Fruit fly (Drosophila melanogaster) whole organism, adult: ENCODE data around the gene CG15042.
A peak's percentile ranks its signal among the peaks of the same experiment; 100 is the strongest.

Experiments used
- CG11617 ChIP-seq: fragments of 200-800 bp; sonication (Bioruptor generic); optimal IDR thresholded peaks from 2 replicates; lab custom pipeline; 2017; ENCODE audit warnings: mild to moderate bottlenecking, missing biosample characterization, missing genetic modification reagents, missing genetic modification characterization
- CG12768 ChIP-seq: fragments of 200-800 bp; sonication (Bioruptor generic); optimal IDR thresholded peaks from 2 replicates; lab custom pipeline; 2017; ENCODE audit warnings: missing biosample characterization, missing genetic modification characterization, mild to moderate bottlenecking, moderate library complexity, missing genetic modification reagents
- CG14711 ChIP-seq: fragments of 200-800 bp; sonication (Bioruptor generic); optimal IDR thresholded peaks from 2 replicates; lab custom pipeline; 2018; ENCODE audit warnings: missing biosample characterization, mild to moderate bottlenecking, missing genetic modification characterization, moderate library complexity
- CG1620 ChIP-seq: fragments of 200-800 bp; sonication (Bioruptor generic); optimal IDR thresholded peaks from 2 replicates; lab custom pipeline; 2016; ENCODE audit warnings: missing biosample characterization, missing genetic modification characterization
- CG33017 ChIP-seq: fragments of 200-800 bp; sonication (Bioruptor generic); optimal IDR thresholded peaks from 2 replicates; lab custom pipeline; 2018; ENCODE audit warnings: missing biosample characterization, mild to moderate bottlenecking, missing genetic modification characterization, moderate library complexity
- CG5204 ChIP-seq: fragments of 200-800 bp; sonication (Bioruptor generic); optimal IDR thresholded peaks from 2 replicates; lab custom pipeline; 2016; ENCODE audit warnings: missing biosample characterization, missing genetic modification characterization
- CG7045 ChIP-seq: fragments of 200-800 bp; sonication (Bioruptor generic); optimal IDR thresholded peaks from 2 replicates; lab custom pipeline; 2017; ENCODE audit warnings: missing biosample characterization, mild to moderate bottlenecking, missing genetic modification characterization
- CG7101 ChIP-seq: fragments of 200-800 bp; sonication (Bioruptor generic); optimal IDR thresholded peaks from 2 replicates; lab custom pipeline; 2018; ENCODE audit warnings: missing biosample characterization, mild to moderate bottlenecking, missing genetic modification characterization, moderate library complexity
- Crg-1 ChIP-seq: fragments of 200-800 bp; sonication (Bioruptor generic); optimal IDR thresholded peaks from 2 replicates; lab custom pipeline; 2016; ENCODE audit warnings: missing biosample characterization, missing genetic modification characterization
- Hr96 ChIP-seq: fragments of 200-800 bp; sonication (Bioruptor generic); optimal IDR thresholded peaks from 2 replicates; lab custom pipeline; 2016; ENCODE audit warnings: missing biosample characterization, missing genetic modification characterization
- Mnt ChIP-seq: fragments of 200-800 bp; sonication (Bioruptor generic); optimal IDR thresholded peaks from 2 replicates; lab custom pipeline; 2016; ENCODE audit warnings: missing biosample characterization, mild to moderate bottlenecking, missing genetic modification characterization
- bab1 ChIP-seq: fragments of 200-800 bp; sonication (Bioruptor generic); optimal IDR thresholded peaks from 3 replicates; lab custom pipeline; 2019; ENCODE audit warnings: missing biosample characterization, mild to moderate bottlenecking, missing genetic modification characterization, moderate library complexity
- cic ChIP-seq: fragments of 200-800 bp; sonication (Bioruptor generic); optimal IDR thresholded peaks from 2 replicates; lab custom pipeline; 2017; ENCODE audit warnings: missing biosample characterization, mild to moderate bottlenecking, missing genetic modification characterization, moderate library complexity
- cnc ChIP-seq, 2 experiments: fragments of >200 bp; optimal IDR thresholded peaks; 2 replicates each; lab custom pipeline; 2017
- kay ChIP-seq: fragments of 200-800 bp; sonication (Bioruptor generic); peaks from one replicate; lab custom pipeline; 2016; ENCODE audit warnings: missing biosample characterization, missing genetic modification characterization, borderline replicate concordance
- ovo ChIP-seq: fragments of 200-800 bp; sonication (Bioruptor generic); optimal IDR thresholded peaks from 2 replicates; lab custom pipeline; 2016; ENCODE audit warnings: missing biosample characterization, missing genetic modification characterization
- pad ChIP-seq: fragments of 200-800 bp; sonication (Bioruptor generic); optimal IDR thresholded peaks from 3 replicates; lab custom pipeline; 2017; ENCODE audit warnings: missing biosample characterization, missing genetic modification characterization, mild to moderate bottlenecking, moderate library complexity, missing genetic modification reagents
- tj ChIP-seq: fragments of 200-800 bp; sonication (Bioruptor generic); optimal IDR thresholded peaks from 3 replicates; lab custom pipeline; 2017; ENCODE audit warnings: missing biosample characterization, mild to moderate bottlenecking, missing genetic modification characterization, moderate library complexity
- toe ChIP-seq: fragments of 200-800 bp; sonication (Bioruptor generic); optimal IDR thresholded peaks from 2 replicates; lab custom pipeline; 2016; ENCODE audit warnings: missing biosample characterization, missing genetic modification characterization

The CG15042 gene

DNA sequence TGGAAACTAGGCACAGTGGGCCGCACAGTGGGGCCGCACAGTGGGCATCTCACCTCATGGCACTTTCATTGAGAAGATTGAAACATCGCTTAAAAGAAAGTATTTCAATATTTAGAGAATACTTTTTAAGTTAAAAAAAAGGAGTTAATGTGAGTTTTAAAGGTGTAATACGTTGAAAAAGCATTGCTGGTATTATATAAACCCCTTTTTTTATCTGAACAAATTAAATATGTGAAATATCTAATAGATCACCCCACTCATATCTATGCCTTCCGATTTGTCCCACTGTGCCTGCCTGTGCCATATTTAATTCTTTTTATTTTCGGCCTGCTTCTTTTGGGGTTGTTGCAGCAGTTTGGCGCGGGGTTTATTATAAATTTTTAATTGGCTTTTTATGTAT, 5.2 kb upstream of the CG15042 start:
- TF ChIP-seq CG1620 (GFP tag; lab: Kevin White, UChicago) (no peak), kay (GFP tag; lab: Kevin White, UChicago) (peak; percentile 28)

DNA sequence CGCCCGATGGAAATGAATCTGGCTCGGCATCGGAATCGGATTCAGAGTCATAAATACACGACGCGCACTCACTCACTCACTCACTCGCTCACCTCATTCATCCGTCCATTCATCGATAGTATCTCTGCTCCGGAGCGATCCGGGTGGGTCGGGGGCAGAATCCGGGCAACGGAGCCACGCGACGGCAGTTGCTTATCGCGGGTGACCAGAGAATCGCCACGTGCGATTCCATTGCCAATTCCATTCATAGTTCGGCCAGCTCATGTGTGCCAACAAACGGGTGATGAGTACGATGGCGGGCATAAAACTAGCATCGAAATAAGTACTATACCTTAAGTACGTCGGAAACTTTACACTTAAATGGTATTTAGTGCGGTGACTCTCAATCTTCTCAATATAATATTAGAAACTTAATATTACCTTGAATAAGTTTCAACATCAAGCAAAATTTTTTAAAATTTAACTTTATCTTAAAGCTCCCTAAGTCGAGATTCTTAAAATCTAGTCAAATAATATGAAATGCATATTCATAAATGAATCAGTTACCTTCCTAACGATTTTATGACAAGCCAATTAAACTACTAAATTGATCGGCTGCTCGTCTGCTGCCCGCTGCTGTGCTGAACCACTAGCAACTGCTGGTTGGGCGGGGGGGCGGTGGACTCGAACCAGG, 3.3 kb downstream of the CG15042 start:
- peak; percentile 87 for TF ChIP-seq cic
- TF ChIP-seq Mnt: peak; percentile 31
- TF ChIP-seq pad: no peak

DNA sequence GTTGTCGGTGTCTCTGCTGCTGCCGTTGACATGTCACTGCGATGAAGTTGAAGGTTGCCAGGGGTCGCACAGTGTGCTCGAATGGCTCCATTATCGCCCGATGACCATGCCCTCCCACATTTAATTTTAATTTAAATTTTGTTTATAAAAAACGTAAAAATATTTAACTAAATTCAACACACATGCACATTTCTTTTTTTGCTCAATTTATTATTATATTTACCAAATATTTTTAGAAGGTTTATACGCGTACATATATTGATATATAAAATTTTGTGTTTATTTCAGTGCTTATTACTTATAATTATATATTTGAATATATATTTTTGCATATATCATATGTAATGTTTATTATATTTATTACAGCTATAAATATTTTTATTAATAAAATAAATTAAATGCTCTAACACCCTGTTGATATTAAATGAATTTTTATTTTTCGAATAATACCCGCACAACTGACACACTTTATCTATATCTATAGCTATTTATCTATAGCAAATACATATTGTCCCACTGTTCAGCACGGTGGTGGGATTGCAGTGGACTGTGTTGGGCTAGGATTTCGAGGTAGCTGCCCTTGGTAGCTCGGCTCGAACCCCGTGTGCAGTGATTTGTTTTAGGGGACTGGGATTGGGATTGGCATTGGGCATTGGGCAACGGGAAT, 4.8 kb downstream of the CG15042 start:
- TF ChIP-seq pad (no peak), CG14711 (no peak), CG7101 (tag; lab: Kevin White, UChicago) (no peak), CG5204 (no peak), ovo (GFP tag; lab: Kevin White, UChicago) (no peak), tj (GFP tag; lab: Kevin White, UChicago) (no peak), Hr96 (no peak), Mnt (no peak), bab1 (GFP tag; lab: Kevin White, UChicago) (no peak), CG33017 (tag; lab: Kevin White, UChicago) (no peak), cnc (optimal IDR thresholded peaks at IDR 0.05; lab: Kevin White, UChicago) (no peak), kay (GFP tag; lab: Kevin White, UChicago) (no peak), CG7045 (GFP tag; lab: Kevin White, UChicago) (no peak), CG12768 (GFP tag; lab: Kevin White, UChicago) (no peak), Crg-1 (GFP tag; lab: Kevin White, UChicago) (no peak), toe (GFP tag; lab: Kevin White, UChicago) (no peak)

DNA sequence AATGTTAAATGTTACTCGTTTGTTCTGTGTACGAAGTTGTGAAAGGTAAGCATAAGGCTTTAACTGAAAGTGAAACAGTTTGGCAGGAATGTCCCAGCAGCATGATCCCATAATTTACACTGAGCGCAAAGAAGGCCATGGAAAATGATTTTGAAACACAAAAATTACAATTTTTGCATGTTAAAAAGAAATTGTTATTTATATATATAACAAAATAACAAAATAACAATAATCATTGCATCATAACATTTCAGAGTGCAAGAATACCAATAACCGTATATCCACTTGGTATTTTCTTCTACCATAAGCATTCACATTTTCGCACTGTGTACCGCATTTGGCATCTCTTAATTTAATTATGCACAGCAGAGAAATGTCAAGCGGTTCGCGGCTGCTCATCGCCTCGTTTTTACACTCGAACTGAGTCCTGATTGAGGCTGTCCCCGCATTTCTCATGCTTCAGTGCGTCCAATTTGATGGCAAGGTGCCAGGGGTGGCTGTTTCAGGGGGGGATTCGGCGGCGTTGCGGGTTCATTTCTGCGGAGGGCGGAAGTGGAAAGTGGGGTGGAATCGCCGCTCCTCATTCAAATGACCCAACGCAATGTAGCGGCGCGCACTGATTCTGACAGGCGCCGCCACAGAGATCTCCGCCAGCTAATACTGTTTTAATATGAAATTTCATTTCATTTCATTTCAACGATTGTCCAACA, 5.5 kb downstream of the CG15042 start, which contains the start of gene CG6481:
Gene CG6481 (minus strand): TSS at position 51 of the 710 bp plus-strand sequence.
- no peak for TF ChIP-seq CG33017 (tag; lab: Kevin White, UChicago)
- no peak for TF ChIP-seq tj (GFP tag; lab: Kevin White, UChicago)
- TF ChIP-seq CG7101 (tag; lab: Kevin White, UChicago): no peak
- TF ChIP-seq Mnt: no peak
- no peak for TF ChIP-seq cic
- no peak for TF ChIP-seq Crg-1 (GFP tag; lab: Kevin White, UChicago)
- no peak for TF ChIP-seq Hr96
- no peak for TF ChIP-seq ovo (GFP tag; lab: Kevin White, UChicago)
- TF ChIP-seq cnc (optimal IDR thresholded peaks at IDR 0.05; lab: Kevin White, UChicago): no peak
- no peak for TF ChIP-seq pad
- TF ChIP-seq CG5204: no peak
- no peak for TF ChIP-seq CG7045 (GFP tag; lab: Kevin White, UChicago)
- TF ChIP-seq CG1620 (GFP tag; lab: Kevin White, UChicago): no peak
- TF ChIP-seq kay (GFP tag; lab: Kevin White, UChicago): no peak
- no peak for TF ChIP-seq CG11617 (GFP tag; lab: Kevin White, UChicago)
- no peak for TF ChIP-seq toe (GFP tag; lab: Kevin White, UChicago)

DNA sequence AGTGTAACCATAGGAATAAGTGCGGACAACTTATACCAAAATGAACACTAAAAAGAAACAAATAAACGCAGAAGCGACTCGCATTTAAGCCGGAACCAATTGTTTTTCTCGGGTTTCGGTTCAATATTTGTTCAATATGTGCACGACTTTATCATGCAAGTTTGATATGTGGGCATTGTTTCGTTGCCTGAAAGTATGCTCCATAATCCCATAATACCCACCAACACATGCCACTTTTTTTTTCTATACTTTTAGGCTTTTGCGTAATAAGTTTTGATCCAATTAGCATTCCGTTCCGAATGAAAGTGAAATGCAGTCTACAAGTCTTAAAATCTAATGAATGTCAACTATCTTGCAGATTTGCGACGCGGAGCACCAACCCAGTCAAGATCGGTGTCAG, 7.7 kb downstream of the CG15042 start:
- TF ChIP-seq cic (no peak), CG7045 (GFP tag; lab: Kevin White, UChicago) (no peak), ovo (GFP tag; lab: Kevin White, UChicago) (no peak), kay (GFP tag; lab: Kevin White, UChicago) (no peak), tj (GFP tag; lab: Kevin White, UChicago) (no peak), CG7101 (tag; lab: Kevin White, UChicago) (no peak), bab1 (GFP tag; lab: Kevin White, UChicago) (peak; percentile 2), CG12768 (GFP tag; lab: Kevin White, UChicago) (no peak)

DNA sequence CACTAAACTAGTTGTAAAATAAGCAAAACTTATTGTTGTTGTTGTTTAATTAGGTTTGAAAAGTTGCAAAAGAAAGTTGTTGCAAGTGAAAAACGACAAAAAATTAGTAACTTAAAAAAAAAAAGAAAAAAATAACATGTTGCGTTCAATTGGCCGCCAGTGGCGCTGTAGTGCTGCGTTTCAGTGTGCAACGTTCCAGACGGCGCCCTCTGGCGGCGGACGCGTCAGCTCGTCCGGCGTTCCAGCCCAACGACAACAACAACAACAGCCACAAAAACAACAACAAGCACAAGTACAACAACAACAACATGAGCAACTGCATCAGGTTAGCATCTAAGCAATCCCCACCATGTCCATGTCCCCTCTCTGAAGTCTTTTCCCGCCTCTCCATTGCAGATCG, 10.7 kb downstream of the CG15042 start:
- no peak for TF ChIP-seq Crg-1 (GFP tag; lab: Kevin White, UChicago)
- no peak for TF ChIP-seq cic
- TF ChIP-seq CG7101 (tag; lab: Kevin White, UChicago): no peak
- no peak for TF ChIP-seq Mnt
- TF ChIP-seq cnc (optimal IDR thresholded peaks at IDR 0.05; lab: Kevin White, UChicago): no peak
- TF ChIP-seq Hr96: no peak
- TF ChIP-seq bab1 (GFP tag; lab: Kevin White, UChicago): no peak
- no peak for TF ChIP-seq CG12768 (GFP tag; lab: Kevin White, UChicago)
- no peak for TF ChIP-seq CG33017 (tag; lab: Kevin White, UChicago)
- TF ChIP-seq CG7045 (GFP tag; lab: Kevin White, UChicago): no peak
- no peak for TF ChIP-seq pad
- TF ChIP-seq CG5204: no peak
- no peak for TF ChIP-seq toe (GFP tag; lab: Kevin White, UChicago)
- no peak for TF ChIP-seq tj (GFP tag; lab: Kevin White, UChicago)
